Fruit fly (Drosophila melanogaster): ENCODE data around the gene CG17343.

DNA sequence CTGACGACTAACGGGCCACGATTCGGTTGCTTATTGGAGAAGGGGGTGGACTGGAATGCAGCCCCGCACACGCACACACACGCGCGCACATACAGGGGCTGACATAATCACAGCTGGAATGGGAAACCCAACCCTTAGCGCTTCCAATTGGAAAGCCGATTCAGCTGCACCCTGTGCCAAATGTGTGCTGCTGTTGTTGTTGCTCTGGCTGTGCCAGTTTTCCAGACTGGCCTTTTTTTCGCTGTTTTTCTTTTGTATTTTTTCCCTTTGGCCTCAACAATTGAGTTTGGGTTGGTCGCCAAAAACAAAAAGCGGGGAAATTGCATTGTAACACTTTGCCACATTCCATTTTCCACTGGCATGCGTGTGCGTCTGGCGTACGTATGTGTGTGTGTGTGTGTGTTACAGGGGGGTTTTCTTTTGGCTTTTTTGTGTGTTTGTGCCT lies 18.6 kb downstream of the CG17343 start:
- TF ChIP-seq sv (GFP tag; optimal IDR thresholded peaks at IDR 0.05): no peak
- no peak for TF ChIP-seq GATAd (GFP tag; optimal IDR thresholded peaks at IDR 0.05)
- no peak for TF ChIP-seq jim (GFP tag; optimal IDR thresholded peaks at IDR 0.05)
- no peak for TF ChIP-seq Sp1 (GFP tag; optimal IDR thresholded peaks at IDR 0.05)
- TF ChIP-seq Mio (GFP tag; optimal IDR thresholded peaks at IDR 0.05): no peak
- no peak for TF ChIP-seq OdsH (GFP tag; optimal IDR thresholded peaks at IDR 0.05)
- no peak for TF ChIP-seq Myc (optimal IDR thresholded peaks at IDR 0.05)
- TF ChIP-seq N (GFP tag; optimal IDR thresholded peaks at IDR 0.05): no peak
- no peak for TF ChIP-seq CG9705 (GFP tag; optimal IDR thresholded peaks at IDR 0.05)
- no peak for TF ChIP-seq tai (GFP tag; optimal IDR thresholded peaks at IDR 0.05)
- TF ChIP-seq CG32264 (GFP tag; optimal IDR thresholded peaks at IDR 0.05): no peak
- no peak for TF ChIP-seq lola (GFP tag; optimal IDR thresholded peaks at IDR 0.05)
- no peak for TF ChIP-seq Dif (GFP tag; optimal IDR thresholded peaks at IDR 0.05; ENCODE audit: partially characterized antibody)
